Fruit fly (Drosophila melanogaster): ENCODE data around the gene Klp31E.
A peak's percentile ranks its signal among the peaks of the same experiment; 100 is the strongest.

Klp31E gene

DNA sequence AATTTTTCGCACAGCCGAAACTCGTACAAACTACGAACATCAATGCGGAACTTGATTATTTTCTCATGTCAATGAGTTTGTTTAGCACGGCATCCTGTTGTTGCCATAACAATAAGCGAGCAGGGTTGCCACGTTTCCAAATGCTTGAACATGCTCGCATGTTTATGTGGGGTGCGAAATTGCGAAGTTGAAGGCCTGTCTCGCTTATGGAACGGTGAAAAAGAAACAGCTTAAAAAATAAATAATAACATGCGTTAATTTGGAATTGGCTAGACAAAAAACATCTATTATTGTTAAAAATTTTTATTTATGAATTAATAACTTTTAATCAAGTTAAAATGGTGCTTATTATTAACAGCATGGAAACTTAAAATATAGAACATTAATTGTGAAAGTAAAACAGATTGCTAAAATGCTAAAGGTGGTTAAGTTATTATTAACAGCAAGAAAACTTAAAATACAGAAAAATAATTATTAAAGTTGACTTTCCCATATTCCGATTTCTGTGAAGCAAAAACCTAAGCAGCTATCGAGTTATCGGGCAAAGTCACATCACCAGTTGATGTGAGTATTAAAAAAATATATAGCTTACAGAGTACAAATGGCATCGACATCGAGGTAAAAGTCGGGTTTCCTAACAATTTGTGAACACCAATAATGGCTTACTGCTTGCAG, 17.1 kb downstream of the Klp31E start, which contains the start of the genes Bug22 and TfIIB (continued):
- TF ChIP-seq CG34376 (GFP tag; optimal IDR thresholded peaks at IDR 0.05) (peak; percentile 41), seq (GFP tag; IDR thresholded peaks at IDR 0.05) (no peak), CG8281 (tag; optimal IDR thresholded peaks at IDR 0.05) (no peak), CG31388 (GFP tag; optimal IDR thresholded peaks at IDR 0.05) (peak; percentile 36), CG2889 (GFP tag; IDR thresholded peaks at IDR 0.05) (peak; percentile 64; the same call in 1 of the 3 replicates), Ets97D (GFP tag; optimal IDR thresholded peaks at IDR 0.05) (peak; percentile 70), CG18262 (tag; optimal IDR thresholded peaks at IDR 0.05) (peak; percentile 72), CG3847 (GFP tag; IDR thresholded peaks at IDR 0.05) (peak; percentile 73), unpg (GFP tag; optimal IDR thresholded peaks at IDR 0.05) (peak; percentile 59), CG2202 (tag; optimal IDR thresholded peaks at IDR 0.05) (peak; percentile 21), tio (GFP tag; optimal IDR thresholded peaks at IDR 0.05) (no peak), CG30403 (GFP tag; optimal IDR thresholded peaks at IDR 0.05) (peak; percentile 88), CG4360 (GFP tag; IDR thresholded peaks at IDR 0.05) (peak; percentile 40; the same call in 1 of the 2 replicates), CG43689 (GFP tag; IDR thresholded peaks at IDR 0.05) (no peak), HmgD (GFP tag; optimal IDR thresholded peaks at IDR 0.05) (peak; percentile 54), CG14667 (GFP tag; IDR thresholded peaks at IDR 0.05) (peak; percentile 62), eyg (GFP tag; optimal IDR thresholded peaks at IDR 0.05) (no peak), sob (GFP tag; IDR thresholded peaks at IDR 0.05) (peak; percentile 68), rib (GFP tag; IDR thresholded peaks at IDR 0.05) (peak; percentile 79), BEAF-32 (GFP tag; optimal IDR thresholded peaks at IDR 0.05) (peak; percentile 47), CG15011 (GFP tag; optimal IDR thresholded peaks at IDR 0.05) (no peak), pzg (GFP tag; optimal IDR thresholded peaks at IDR 0.05) (peak; percentile 53), peb (GFP tag; IDR thresholded peaks at IDR 0.05) (no peak), CG11560 (tag; IDR thresholded peaks at IDR 0.05) (no peak), scrt (GFP tag; optimal IDR thresholded peaks at IDR 0.05) (peak; percentile 48), CG14050 (GFP tag; IDR thresholded peaks at IDR 0.05) (no peak), sima (GFP tag; optimal IDR thresholded peaks at IDR 0.05) (no peak), CG2116 (GFP tag; optimal IDR thresholded peaks at IDR 0.05) (peak; percentile 75), CG1603 (tag; optimal IDR thresholded peaks at IDR 0.05) (peak; percentile 99), tap (tag; optimal IDR thresholded peaks at IDR 0.05) (no peak), bsh (GFP tag; optimal IDR thresholded peaks at IDR 0.05) (peak in 1 of 2 experiments; percentile 56), odd (GFP tag; optimal IDR thresholded peaks at IDR 0.05) (peak; percentile 15), gcm (GFP tag; optimal IDR thresholded peaks at IDR 0.05) (no peak), CG14441 (GFP tag; IDR thresholded peaks at IDR 0.05) (peak; percentile 70), CG11504 (tag; optimal IDR thresholded peaks at IDR 0.05) (no peak), fru (optimal IDR thresholded peaks at IDR 0.05) (no peak), CG6689 (GFP tag; IDR thresholded peaks at IDR 0.05) (peak; percentile 85), Nf-YC (tag; optimal IDR thresholded peaks at IDR 0.05) (peak; percentile 75), CG7745 (tag; optimal IDR thresholded peaks at IDR 0.05) (no peak), CG1233 (GFP tag; optimal IDR thresholded peaks at IDR 0.05) (peak; percentile 66), CG3995 (GFP tag; optimal IDR thresholded peaks at IDR 0.05) (peak; percentile 17), Jarid2 (GFP tag; optimal IDR thresholded peaks at IDR 0.05) (no peak), Ada2b (GFP tag; IDR thresholded peaks at IDR 0.05) (peak; percentile 60), zfh1 (GFP tag; IDR thresholded peaks at IDR 0.05) (peak; percentile 78), Dip3 (GFP tag; optimal IDR thresholded peaks at IDR 0.05) (peak; percentile 70), pan (optimal IDR thresholded peaks at IDR 0.05) (no peak), pan (GFP tag; optimal IDR thresholded peaks at IDR 0.05 in 1 of 2, IDR thresholded peaks at IDR 0.05 in 1 of 2) (peak in 1 of 2 experiments; percentile 76), CG34422 (GFP tag; IDR thresholded peaks at IDR 0.05) (peak; percentile 72), CG2199 (GFP tag; IDR thresholded peaks at IDR 0.05) (no peak), CG2712 (tag; optimal IDR thresholded peaks at IDR 0.05) (peak; percentile 77)

All from whole organism, embryonic.